Worm (Caenorhabditis elegans) whole organism, young adult: ENCODE data around the gene col-128.

Experiments
- F37B4.10 ChIP-seq: fragments of 200-800 bp; sonication (Bioruptor generic); IDR thresholded peaks from 2 replicates; pipeline ENCODE4 v1.3.6; 2022; ENCODE audit warnings: missing genetic modification characterization, missing compliant biosample characterization
- K11D2.4 ChIP-seq: fragments of 200-800 bp; sonication (Bioruptor generic); IDR thresholded peaks from 2 replicates; pipeline ENCODE4 v1.3.6; 2022; ENCODE audit warnings: missing genetic modification reagents, missing genetic modification characterization, missing compliant biosample characterization
- K12H6.12 ChIP-seq: fragments of 200-800 bp; sonication (Bioruptor generic); optimal IDR thresholded peaks from 2 replicates; lab custom pipeline; 2018; ENCODE audit warnings: mild to moderate bottlenecking, missing genetic modification characterization, missing compliant biosample characterization
- Y56A3A.18 ChIP-seq: fragments of 200-800 bp; sonication (Bioruptor generic); IDR thresholded peaks from 2 replicates; pipeline ENCODE4 v1.3.6; 2022; ENCODE audit warnings: missing genetic modification reagents, missing genetic modification characterization, missing compliant biosample characterization
- attf-3 ChIP-seq: fragments of 200-800 bp; sonication (Bioruptor generic); conservative IDR thresholded peaks from 2 replicates; pipeline ENCODE4 v1.3.6; 2022; ENCODE audit warnings: missing genetic modification reagents, missing genetic modification characterization, missing compliant biosample characterization
- attf-6 ChIP-seq: fragments of 200-800 bp; sonication (Bioruptor generic); IDR thresholded peaks from 2 replicates; pipeline ENCODE4 v1.3.6; 2022; ENCODE audit warnings: missing genetic modification reagents, missing genetic modification characterization, missing compliant biosample characterization
- ceh-79 ChIP-seq: sonication (generic microtip); optimal IDR thresholded peaks from 2 replicates; lab custom pipeline; 2017; ENCODE audit warnings: mild to moderate bottlenecking, missing genetic modification characterization, missing compliant biosample characterization
- egl-44 ChIP-seq: fragments of 200-800 bp; sonication (Bioruptor generic); IDR thresholded peaks from 2 replicates; pipeline ENCODE4 v1.3.6; 2022; ENCODE audit warnings: missing genetic modification reagents, missing genetic modification characterization, missing compliant biosample characterization
- lsl-1 ChIP-seq: fragments of 200-800 bp; sonication (Bioruptor generic); optimal IDR thresholded peaks from 2 replicates; lab custom pipeline; 2018; ENCODE audit warnings: mild to moderate bottlenecking, missing genetic modification characterization, moderate library complexity, missing compliant biosample characterization
- mes-4 ChIP-seq: sonication (generic microtip); optimal IDR thresholded peaks from 2 replicates; lab custom pipeline; 2016; ENCODE audit warnings: missing genotype, missing genetic modification characterization, missing compliant biosample characterization
- nhr-90 ChIP-seq: sonication (generic microtip); optimal IDR thresholded peaks from 2 replicates; lab custom pipeline; 2016; ENCODE audit warnings: missing genotype, mild to moderate bottlenecking, missing genetic modification characterization, missing compliant biosample characterization
- rpc-1 ChIP-seq, 2 experiments: fragments of 150-350 bp in 1 of 2; sonication (generic microtip) in 1 of 2; optimal IDR thresholded peaks; 2 replicates each; lab custom pipeline; 2014 to 2018; ENCODE audit warnings: missing biosample characterization in 1 of 2, missing genetic modification characterization in 1 of 2, missing genetic modification reagents in 1 of 2, missing genotype in 1 of 2
- sdz-38 ChIP-seq: sonication (generic microtip); optimal IDR thresholded peaks from 2 replicates; lab custom pipeline; 2016; ENCODE audit warnings: missing genotype, missing genetic modification characterization, missing compliant biosample characterization
- sptf-2 ChIP-seq: fragments of 200-800 bp; sonication (Bioruptor generic); optimal IDR thresholded peaks from 2 replicates; lab custom pipeline; 2018; ENCODE audit warnings: mild to moderate bottlenecking, missing genetic modification characterization, missing compliant biosample characterization
- xnd-1 ChIP-seq: sonication (generic microtip); optimal IDR thresholded peaks from 2 replicates; lab custom pipeline; 2016; ENCODE audit warnings: missing genotype, missing genetic modification reagents, missing genetic modification characterization, missing compliant biosample characterization

col-128 gene

DNA sequence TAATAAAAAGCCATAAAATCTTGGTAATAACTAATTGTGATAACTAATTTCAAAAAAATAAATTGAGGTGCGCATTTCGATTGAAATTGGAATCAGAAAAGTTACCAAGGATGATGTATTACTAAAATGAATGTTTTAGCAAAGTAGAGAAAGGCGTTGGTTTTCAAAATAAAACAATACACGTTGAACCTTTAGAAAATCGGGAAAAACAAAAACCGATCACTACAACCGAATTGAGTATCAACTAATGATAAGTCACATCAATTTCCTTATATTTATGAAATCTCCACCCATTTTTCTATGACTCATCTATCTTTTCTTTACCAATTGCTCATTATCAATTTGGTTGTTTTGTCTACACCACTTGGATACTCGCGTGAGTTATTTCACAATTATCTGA lies 51.3 kb downstream of the col-128 start, which contains the start of gene H21P03.10:
TSS of gene H21P03.10 (plus strand) at position 301 of the 400 bp plus-strand sequence.
- TF ChIP-seq nhr-90 (tag; lab: Kevin White, UChicago): no peak
- TF ChIP-seq attf-6 (GFP tag; lab: Robert Waterston, UW): no peak
- TF ChIP-seq F37B4.10: no peak
- no peak for TF ChIP-seq lsl-1 (GFP tag; lab: Kevin White, UChicago)
- TF ChIP-seq Y56A3A.18 (GFP tag; lab: Robert Waterston, UW): no peak
- TF ChIP-seq sptf-2 (GFP tag; lab: Kevin White, UChicago): no peak
- no peak for TF ChIP-seq K11D2.4 (GFP tag; lab: Robert Waterston, UW)
- no peak for TF ChIP-seq attf-3 (GFP tag; lab: Robert Waterston, UW)
- TF ChIP-seq xnd-1 (tag; lab: Kevin White, UChicago): no peak
- TF ChIP-seq ceh-79: no peak
- no peak for TF ChIP-seq rpc-1 (optimal IDR thresholded peaks at IDR 0.05; lab: Kevin White, UChicago)
- TF ChIP-seq rpc-1 (tag; optimal IDR thresholded peaks at IDR 0.05; lab: Kevin White, UChicago): no peak
- no peak for TF ChIP-seq mes-4
- TF ChIP-seq K12H6.12 (tag; lab: Kevin White, UChicago): no peak
- no peak for TF ChIP-seq egl-44 (GFP tag; lab: Robert Waterston, UW)
- TF ChIP-seq sdz-38 (tag; lab: Kevin White, UChicago): no peak
